Worm (Caenorhabditis elegans) whole organism, young adult: ENCODE results near the gene sftb-1.

Experiments used
- B0019.2 ChIP-seq: fragments of 200-800 bp; sonication (Bioruptor generic); conservative IDR thresholded peaks from 2 replicates; pipeline ENCODE4 v1.3.6; 2022; ENCODE audit warnings: missing genetic modification reagents, missing genetic modification characterization, missing compliant biosample characterization
- D2030.7 ChIP-seq: fragments of 200-800 bp; sonication (Bioruptor generic); IDR thresholded peaks from 2 replicates; pipeline ENCODE4 v1.3.6; 2022; ENCODE audit warnings: missing genetic modification reagents, missing genetic modification characterization, missing compliant biosample characterization
- F52B5.7 ChIP-seq: sonication (generic microtip); optimal IDR thresholded peaks from 2 replicates; lab custom pipeline; 2016; ENCODE audit warnings: mild to moderate bottlenecking, missing genetic modification characterization, missing compliant biosample characterization
- F55B11.4 ChIP-seq: sonication (generic microtip); optimal IDR thresholded peaks from 2 replicates; lab custom pipeline; 2016; ENCODE audit warnings: missing compliant biosample characterization, missing genetic modification characterization, borderline replicate concordance; ENCODE audit not compliant: insufficient read depth
- Y67H2A.10 ChIP-seq: fragments of 200-800 bp; sonication (Bioruptor generic); conservative IDR thresholded peaks from 2 replicates; pipeline ENCODE4 v1.3.6; 2022; ENCODE audit warnings: missing genetic modification reagents, missing genetic modification characterization, missing compliant biosample characterization
- Y79H2A.3 ChIP-seq: fragments of 200-800 bp; sonication (Bioruptor generic); conservative IDR thresholded peaks from 2 replicates; pipeline ENCODE4 v1.3.6; 2022; ENCODE audit warnings: missing genetic modification reagents, missing genetic modification characterization, missing compliant biosample characterization
- bed-1 ChIP-seq: fragments of 200-800 bp; sonication (Bioruptor generic); IDR thresholded peaks from 2 replicates; pipeline ENCODE4 v1.3.6; 2022; ENCODE audit warnings: missing genetic modification reagents, missing genetic modification characterization, missing compliant biosample characterization
- dox-1 ChIP-seq: fragments of 200-800 bp; sonication (Bioruptor generic); IDR thresholded peaks from 2 replicates; pipeline ENCODE4 v1.3.6; 2022; ENCODE audit warnings: missing genetic modification reagents, missing genetic modification characterization, missing compliant biosample characterization
- egrh-3 ChIP-seq: fragments of 200-800 bp; sonication (Bioruptor generic); IDR thresholded peaks from 2 replicates; pipeline ENCODE4 v1.3.6; 2022; ENCODE audit warnings: missing genetic modification reagents, missing genetic modification characterization, missing compliant biosample characterization
- hmg-1.2 ChIP-seq: fragments of 200-800 bp; sonication (Bioruptor generic); IDR thresholded peaks from 2 replicates; pipeline ENCODE4 v1.3.6; 2022; ENCODE audit warnings: missing genetic modification reagents, missing genetic modification characterization, missing compliant biosample characterization
- hmg-20 ChIP-seq: fragments of 200-800 bp; sonication (Bioruptor generic); IDR thresholded peaks from 2 replicates; pipeline ENCODE4 v1.3.6; 2022; ENCODE audit warnings: missing genetic modification reagents, missing genetic modification characterization, missing compliant biosample characterization
- lin-26 ChIP-seq: fragments of 200-800 bp; sonication (Bioruptor generic); IDR thresholded peaks from 2 replicates; pipeline ENCODE4 v1.3.6; 2022; ENCODE audit warnings: missing genetic modification reagents, missing genetic modification characterization, missing compliant biosample characterization
- lin-35 ChIP-seq, 3 experiments: fragments of 150-350 bp in 2 of 3; sonication (generic microtip) in 1 of 3; optimal IDR thresholded peaks; 2 replicates each; lab custom pipeline; 2014 to 2018; ENCODE audit warnings: missing biosample characterization in 3 of 3, missing genetic modification characterization in 3 of 3, missing genetic modification reagents in 3 of 3
- madf-3 ChIP-seq: fragments of 200-800 bp; sonication (Bioruptor generic); IDR thresholded peaks from 2 replicates; pipeline ENCODE4 v1.3.6; 2022; ENCODE audit warnings: missing genetic modification reagents, missing genetic modification characterization, missing compliant biosample characterization
- mxl-1 ChIP-seq: sonication (generic microtip); optimal IDR thresholded peaks from 2 replicates; lab custom pipeline; 2016; ENCODE audit warnings: missing genetic modification characterization, missing compliant biosample characterization
- nfya-1 ChIP-seq: sonication (generic microtip); optimal IDR thresholded peaks from 2 replicates; lab custom pipeline; 2017; ENCODE audit warnings: antibody characterized with exemption, missing compliant biosample characterization, missing genetic modification characterization, borderline replicate concordance; ENCODE audit not compliant: insufficient read depth
- nfya-2 ChIP-seq: fragments of 200-800 bp; sonication (Bioruptor generic); IDR thresholded peaks from 2 replicates; pipeline ENCODE4 v1.3.6; 2022; ENCODE audit warnings: missing genetic modification reagents, missing genetic modification characterization, missing compliant biosample characterization
- nfyb-1 ChIP-seq: fragments of 200-800 bp; sonication (Bioruptor generic); IDR thresholded peaks from 2 replicates; pipeline ENCODE4 v1.3.6; 2022; ENCODE audit warnings: missing genetic modification reagents, missing genetic modification characterization, missing compliant biosample characterization
- nhr-90 ChIP-seq: sonication (generic microtip); optimal IDR thresholded peaks from 2 replicates; lab custom pipeline; 2016; ENCODE audit warnings: missing genotype, mild to moderate bottlenecking, missing genetic modification characterization, missing compliant biosample characterization
- rcor-1 ChIP-seq: fragments of 200-800 bp; sonication (Bioruptor generic); IDR thresholded peaks from 2 replicates; pipeline ENCODE4 v1.3.6; 2022; ENCODE audit warnings: missing genetic modification reagents, missing genetic modification characterization, missing compliant biosample characterization
- rec-8 ChIP-seq, 2 experiments: sonication (generic microtip); optimal IDR thresholded peaks; 2 replicates each; lab custom pipeline; 2016; ENCODE audit warnings: mild to moderate bottlenecking in 2 of 2, missing genetic modification characterization in 2 of 2, missing genetic modification reagents in 2 of 2, missing genotype in 2 of 2, missing biosample characterization in 1 of 2, missing compliant biosample characterization in 1 of 2, moderate library complexity in 1 of 2
- repo-1 ChIP-seq: sonication (generic microtip); optimal IDR thresholded peaks from 2 replicates; lab custom pipeline; 2017; ENCODE audit warnings: mild to moderate bottlenecking, missing genetic modification characterization, missing compliant biosample characterization
- rpc-1 ChIP-seq, 2 experiments: fragments of 150-350 bp in 1 of 2; sonication (generic microtip) in 1 of 2; optimal IDR thresholded peaks; 2 replicates each; lab custom pipeline; 2014 to 2018; ENCODE audit warnings: missing biosample characterization in 1 of 2, missing genetic modification characterization in 1 of 2, missing genetic modification reagents in 1 of 2, missing genotype in 1 of 2
- snpc-1.3 ChIP-seq: sonication (generic microtip); optimal IDR thresholded peaks from 2 replicates; lab custom pipeline; 2017; ENCODE audit warnings: missing genetic modification characterization, mild to moderate bottlenecking, missing compliant biosample characterization, antibody characterized with exemption, moderate library complexity, missing genotype, missing genetic modification reagents; ENCODE audit not compliant: insufficient read depth
- snpc-4 ChIP-seq, 5 experiments: fragments of 150-350 bp in 1 of 5; sonication (generic microtip) in 4 of 5; optimal IDR thresholded peaks; 2 replicates each; lab custom pipeline; 2014 to 2018; ENCODE audit warnings: missing genetic modification characterization in 5 of 5, missing biosample characterization in 3 of 5, antibody characterized with exemption in 2 of 5, mild to moderate bottlenecking in 2 of 5, missing compliant biosample characterization in 2 of 5, missing genotype in 2 of 5, moderate library complexity in 2 of 5, missing genetic modification reagents in 1 of 5
- tbx-9 ChIP-seq: sonication (generic microtip); optimal IDR thresholded peaks from 2 replicates; lab custom pipeline; 2016; ENCODE audit warnings: borderline replicate concordance, missing genetic modification characterization, inconsistent platforms, missing compliant biosample characterization
- unc-130 ChIP-seq: sonication (generic microtip); optimal IDR thresholded peaks from 2 replicates; lab custom pipeline; 2016; ENCODE audit warnings: missing genetic modification reagents, missing genetic modification characterization, missing compliant biosample characterization
- unc-62 ChIP-seq: fragments of 150-350 bp; optimal IDR thresholded peaks from 2 replicates; lab custom pipeline; 2014; ENCODE audit warnings: missing biosample characterization, missing genetic modification reagents, missing genetic modification characterization
- zfh-2 ChIP-seq: fragments of 200-800 bp; sonication (Bioruptor generic); conservative IDR thresholded peaks from 2 replicates; pipeline ENCODE4 v1.3.6; 2022; ENCODE audit warnings: missing genetic modification reagents, missing genetic modification characterization, missing compliant biosample characterization
- ztf-22 ChIP-seq: fragments of 200-800 bp; sonication (Bioruptor generic); optimal IDR thresholded peaks from 2 replicates; lab custom pipeline; 2018; ENCODE audit warnings: mild to moderate bottlenecking, missing genetic modification characterization, moderate library complexity, missing compliant biosample characterization
- ztf-26 ChIP-seq: sonication (generic microtip); optimal IDR thresholded peaks from 2 replicates; lab custom pipeline; 2017; ENCODE audit warnings: missing genetic modification characterization, missing compliant biosample characterization

sftb-1 gene

ce11 chrIII:4278203-4278602 is 9.1 kb upstream of the sftb-1 start:
- TF ChIP-seq ztf-22 (no peak), rec-8 (tag; optimal IDR thresholded peaks at IDR 0.05; lab: Kevin White, UChicago) (no peak), nhr-90 (tag; lab: Kevin White, UChicago) (no peak), nfya-2 (GFP tag; lab: Robert Waterston, UW) (no peak), unc-62 (GFP tag; lab: Kevin White, UChicago) (no peak), snpc-4 (GFP tag; optimal IDR thresholded peaks at IDR 0.05; lab: Kevin White, UChicago) (no peak), snpc-4 (tag; optimal IDR thresholded peaks at IDR 0.05; lab: Kevin White, UChicago) (no peak), madf-3 (GFP tag; lab: Robert Waterston, UW) (no peak), Y67H2A.10 (GFP tag; lab: Robert Waterston, UW) (no peak), repo-1 (no peak)

ce11 chrIII:4277762-4278161 is 8.7 kb upstream of the sftb-1 start:
- no peak for TF ChIP-seq rcor-1 (GFP tag; lab: Robert Waterston, UW)
- no peak for TF ChIP-seq hmg-20 (GFP tag; lab: Robert Waterston, UW)
- TF ChIP-seq rpc-1 (optimal IDR thresholded peaks at IDR 0.05; lab: Kevin White, UChicago), result no peak
- TF ChIP-seq rpc-1 (tag; optimal IDR thresholded peaks at IDR 0.05; lab: Kevin White, UChicago), result no peak
- TF ChIP-seq, all 124 proteins: peak for 0

ce11 chrIII:4276277-4276676 is 7.2 kb upstream of the sftb-1 start:
- TF ChIP-seq nfya-1, result no peak
- TF ChIP-seq ztf-22, result no peak
- TF ChIP-seq B0019.2 (GFP tag; lab: Robert Waterston, UW), result no peak
- no peak for TF ChIP-seq madf-3 (GFP tag; lab: Robert Waterston, UW)
- peak; percentile 39; the same call in 1 of the 2 replicates for TF ChIP-seq egrh-3 (GFP tag; lab: Robert Waterston, UW)
- no peak for TF ChIP-seq unc-130 (GFP tag; lab: Kevin White, UChicago)
- no peak for TF ChIP-seq F52B5.7
- no peak for TF ChIP-seq nhr-90 (tag; lab: Kevin White, UChicago)
- 0 out of 2 replicates have a peak, but pooled peaks have one; percentile 28 for TF ChIP-seq zfh-2
- TF ChIP-seq lin-26 (GFP tag; lab: Robert Waterston, UW), result no peak
- TF ChIP-seq mxl-1, result no peak
- no peak for TF ChIP-seq Y79H2A.3
- no peak for TF ChIP-seq snpc-1.3 (tag; lab: Kevin White, UChicago)
- no peak for TF ChIP-seq ztf-26 (tag; lab: Kevin White, UChicago)
- no peak for TF ChIP-seq lin-35 (GFP tag; optimal IDR thresholded peaks at IDR 0.05; lab: Kevin White, UChicago)
- no peak for TF ChIP-seq tbx-9

- no peak for TF ChIP-seq dox-1 (GFP tag; lab: Robert Waterston, UW)
- peak; percentile 67 for TF ChIP-seq nfyb-1 (GFP tag; lab: Robert Waterston, UW)
- TF ChIP-seq, all 124 proteins: peak for 1
These were observed 6.6 kb upstream of the sftb-1 start for ce11 chrIII:4275704-4276103.

ce11 chrIII:4274524-4274923 is 5.5 kb upstream of the sftb-1 start:
- TF ChIP-seq tbx-9 (no peak), bed-1 (GFP tag; lab: Robert Waterston, UW) (no peak), D2030.7 (0 out of 2 replicates have a peak, but pooled peaks have one; percentile 9), nfya-1 (no peak), F55B11.4 (no peak), hmg-1.2 (peak; percentile 18; the same call in 1 of the 2 replicates)
